Fruit fly (Drosophila melanogaster) whole organism, embryonic: ENCODE results near the gene Ythdc1.

Source experiments
- B-H1 ChIP-seq: fragments of 200-800 bp; sonication (Bioruptor generic); IDR thresholded peaks from 3 replicates; pipeline ENCODE4 v1.3.6; 2022; ENCODE audit warnings: missing biosample characterization, missing genetic modification characterization
- CG10565 ChIP-seq: fragments of 200-800 bp; sonication (Bioruptor generic); optimal IDR thresholded peaks from 3 replicates; lab custom pipeline; 2016; ENCODE audit warnings: missing biosample characterization, mild to moderate bottlenecking, missing genetic modification characterization
- CG11093 ChIP-seq: fragments of 200-800 bp; sonication (Bioruptor generic); IDR thresholded peaks from 3 replicates; pipeline ENCODE4 v1.3.6; 2022; ENCODE audit warnings: missing biosample characterization, missing genetic modification characterization
- CG15514 ChIP-seq: fragments of 200-800 bp; sonication (Bioruptor generic); optimal IDR thresholded peaks from 3 replicates; lab custom pipeline; 2017; ENCODE audit warnings: missing biosample characterization, missing genetic modification characterization, mild to moderate bottlenecking, moderate library complexity, missing genetic modification reagents
- CG17568 ChIP-seq: fragments of 200-800 bp; sonication (Bioruptor generic); optimal IDR thresholded peaks from 2 replicates; lab custom pipeline; 2018; ENCODE audit warnings: missing biosample characterization, mild to moderate bottlenecking, missing genetic modification characterization, moderate library complexity
- CG18619 ChIP-seq: fragments of 200-800 bp; sonication (Bioruptor generic); optimal IDR thresholded peaks from 3 replicates; lab custom pipeline; 2017; ENCODE audit warnings: missing biosample characterization, mild to moderate bottlenecking, missing genetic modification characterization
- CG2199 ChIP-seq: fragments of 200-800 bp; sonication (Bioruptor generic); IDR thresholded peaks from 3 replicates; pipeline ENCODE4 v1.3.6; 2022; ENCODE audit warnings: missing biosample characterization, missing genetic modification characterization
- CG31365 ChIP-seq: fragments of 200-800 bp; sonication (Bioruptor generic); optimal IDR thresholded peaks from 2 replicates; lab custom pipeline; 2018; ENCODE audit warnings: missing biosample characterization, mild to moderate bottlenecking, missing genetic modification characterization
- CG31441 ChIP-seq: fragments of 200-800 bp; sonication (Bioruptor generic); IDR thresholded peaks from 2 replicates; pipeline ENCODE4 v1.3.6; 2022; ENCODE audit warnings: missing biosample characterization, missing genetic modification characterization
- CG3163 ChIP-seq: fragments of 200-800 bp; sonication (Bioruptor generic); optimal IDR thresholded peaks from 3 replicates; lab custom pipeline; 2016; ENCODE audit warnings: missing biosample characterization, missing genetic modification characterization
- CG3995 ChIP-seq: fragments of 200-800 bp; sonication (Bioruptor generic); optimal IDR thresholded peaks from 3 replicates; lab custom pipeline; 2016; ENCODE audit warnings: missing biosample characterization, missing genetic modification characterization
- CG4360 ChIP-seq: fragments of 200-800 bp; sonication (Bioruptor generic); IDR thresholded peaks from 2 replicates; pipeline ENCODE4 v1.3.6; 2022; ENCODE audit warnings: missing biosample characterization, missing genetic modification characterization
- CG4854 ChIP-seq: fragments of 200-800 bp; sonication (Bioruptor generic); optimal IDR thresholded peaks from 2 replicates; lab custom pipeline; 2016; ENCODE audit warnings: missing biosample characterization, missing genetic modification characterization, inconsistent platforms
- CG5245 ChIP-seq: fragments of 200-800 bp; sonication (Bioruptor generic); optimal IDR thresholded peaks from 3 replicates; lab custom pipeline; 2016; ENCODE audit warnings: missing biosample characterization, missing genetic modification characterization
- CG7745 ChIP-seq: fragments of 200-800 bp; sonication (Bioruptor generic); optimal IDR thresholded peaks from 2 replicates; lab custom pipeline; 2018; ENCODE audit warnings: missing biosample characterization, mild to moderate bottlenecking, missing genetic modification characterization, moderate library complexity
- CG8765 ChIP-seq: fragments of 200-800 bp; sonication (Bioruptor generic); IDR thresholded peaks from 2 replicates; pipeline ENCODE4 v1.3.6; 2022; ENCODE audit warnings: missing biosample characterization, missing genetic modification characterization
- CrebB ChIP-seq: fragments of 200-800 bp; sonication (Bioruptor generic); optimal IDR thresholded peaks from 3 replicates; lab custom pipeline; 2018; ENCODE audit warnings: missing biosample characterization, mild to moderate bottlenecking, missing genetic modification characterization
- D19A ChIP-seq: fragments of 200-800 bp; optimal IDR thresholded peaks from 3 replicates; lab custom pipeline; 2019; ENCODE audit warnings: missing biosample characterization, mild to moderate bottlenecking, missing genetic modification characterization, moderate library complexity
- Dfd ChIP-seq, 2 experiments: fragments of >200 bp; optimal IDR thresholded peaks; 2 replicates each; lab custom pipeline; 2017; ENCODE audit warnings: missing biosample characterization in 2 of 2, missing genetic modification characterization in 2 of 2
- Dip2 ChIP-seq: fragments of 200-800 bp; sonication (Bioruptor generic); IDR thresholded peaks from 2 replicates; pipeline ENCODE4 v1.3.6; 2022; ENCODE audit warnings: missing biosample characterization, missing genetic modification characterization
- HLH3B ChIP-seq: fragments of 200-800 bp; sonication (Bioruptor generic); IDR thresholded peaks from 2 replicates; pipeline ENCODE4 v1.3.6; 2022; ENCODE audit warnings: missing biosample characterization, missing genetic modification characterization
- HmgD ChIP-seq: fragments of 200-800 bp; sonication (Bioruptor generic); optimal IDR thresholded peaks from 3 replicates; lab custom pipeline; 2016; ENCODE audit warnings: missing biosample characterization, missing genetic modification characterization
- NC2β ChIP-seq: fragments of 200-800 bp; sonication (Bioruptor generic); optimal IDR thresholded peaks from 2 replicates; lab custom pipeline; 2016; ENCODE audit warnings: missing biosample characterization, missing genetic modification characterization
- Poxn ChIP-seq: fragments of 200-800 bp; sonication (Bioruptor generic); IDR thresholded peaks from 2 replicates; pipeline ENCODE4 v1.3.6; 2022; ENCODE audit warnings: missing biosample characterization, missing genetic modification characterization
- Ravus ChIP-seq: fragments of 200-800 bp; sonication (Bioruptor generic); IDR thresholded peaks from 2 replicates; pipeline ENCODE4 v1.3.6; 2022; ENCODE audit warnings: missing biosample characterization, missing genetic modification characterization
- Sry-β ChIP-seq: fragments of 200-800 bp; sonication (Bioruptor generic); optimal IDR thresholded peaks from 2 replicates; lab custom pipeline; 2018; ENCODE audit warnings: missing biosample characterization, mild to moderate bottlenecking, missing genetic modification characterization, moderate library complexity
- Ssrp ChIP-seq: fragments of 200-800 bp; sonication (Bioruptor generic); optimal IDR thresholded peaks from 2 replicates; lab custom pipeline; 2018; ENCODE audit warnings: missing biosample characterization, mild to moderate bottlenecking, missing genetic modification characterization, moderate library complexity
- bbx ChIP-seq: fragments of 200-800 bp; sonication (Bioruptor generic); IDR thresholded peaks from 2 replicates; pipeline ENCODE4 v1.3.6; 2022; ENCODE audit warnings: missing biosample characterization, missing genetic modification characterization; ENCODE audit not compliant: partially characterized antibody
- bigmax ChIP-seq: fragments of 200-800 bp; sonication (Bioruptor generic); optimal IDR thresholded peaks from 2 replicates; lab custom pipeline; 2018; ENCODE audit warnings: missing biosample characterization, mild to moderate bottlenecking, missing genetic modification characterization
- cato ChIP-seq: fragments of 200-800 bp; sonication (Bioruptor generic); optimal IDR thresholded peaks from 2 replicates; lab custom pipeline; 2016; ENCODE audit warnings: missing biosample characterization, missing genetic modification characterization, borderline replicate concordance
- disco-r ChIP-seq: fragments of 200-800 bp; sonication (Bioruptor generic); optimal IDR thresholded peaks from 2 replicates; lab custom pipeline; 2016; ENCODE audit warnings: missing biosample characterization, missing genetic modification characterization
- dmrt11E ChIP-seq: fragments of 200-800 bp; sonication (Bioruptor generic); optimal IDR thresholded peaks from 3 replicates; lab custom pipeline; 2018; ENCODE audit warnings: missing biosample characterization, mild to moderate bottlenecking, missing genetic modification characterization, moderate library complexity
- exex ChIP-seq: fragments of 200-800 bp; sonication (Bioruptor generic); optimal IDR thresholded peaks from 4 replicates; lab custom pipeline; 2018; ENCODE audit warnings: missing biosample characterization, mild to moderate bottlenecking, missing genetic modification characterization, moderate library complexity
- fd102C ChIP-seq: fragments of 200-800 bp; sonication (Bioruptor generic); optimal IDR thresholded peaks from 2 replicates; lab custom pipeline; 2018; ENCODE audit warnings: missing biosample characterization, mild to moderate bottlenecking, missing genetic modification characterization, moderate library complexity
- fd3F ChIP-seq: fragments of 200-800 bp; sonication (Bioruptor generic); optimal IDR thresholded peaks from 2 replicates; lab custom pipeline; 2018; ENCODE audit warnings: missing biosample characterization, mild to moderate bottlenecking, missing genetic modification characterization, moderate library complexity
- fu2 ChIP-seq: fragments of 200-800 bp; sonication (Bioruptor generic); optimal IDR thresholded peaks from 2 replicates; lab custom pipeline; 2016; ENCODE audit warnings: missing biosample characterization, missing genetic modification characterization
- hb ChIP-seq: fragments of 200-800 bp; sonication (Bioruptor generic); IDR thresholded peaks from 3 replicates; pipeline ENCODE4 v1.3.6; 2022; ENCODE audit warnings: missing biosample characterization, missing genetic modification characterization; ENCODE audit not compliant: partially characterized antibody
- her ChIP-seq: fragments of 200-800 bp; sonication (Bioruptor generic); optimal IDR thresholded peaks from 2 replicates; lab custom pipeline; 2016; ENCODE audit warnings: missing biosample characterization, missing genetic modification characterization
- hth ChIP-seq: fragments of >200 bp; optimal IDR thresholded peaks from 2 replicates; lab custom pipeline; 2017; ENCODE audit warnings: inconsistent platforms
- knrl ChIP-seq: fragments of 200-800 bp; sonication (Bioruptor generic); IDR thresholded peaks from 3 replicates; pipeline ENCODE4 v1.3.6; 2022; ENCODE audit warnings: missing biosample characterization, missing genetic modification characterization; ENCODE audit not compliant: partially characterized antibody
- lmd ChIP-seq: fragments of 200-800 bp; sonication (Bioruptor generic); IDR thresholded peaks from 2 replicates; pipeline ENCODE4 v1.3.6; 2022; ENCODE audit warnings: missing biosample characterization, missing genetic modification characterization
- odd ChIP-seq: fragments of 200-800 bp; sonication (Bioruptor generic); optimal IDR thresholded peaks from 2 replicates; lab custom pipeline; 2017; ENCODE audit warnings: missing biosample characterization, mild to moderate bottlenecking, missing genetic modification characterization
- pho ChIP-seq: fragments of 200-800 bp; sonication (Bioruptor generic); optimal IDR thresholded peaks from 2 replicates; lab custom pipeline; 2016; ENCODE audit warnings: missing biosample characterization, missing genetic modification characterization
- ranshi ChIP-seq: fragments of 200-800 bp; sonication (Bioruptor generic); IDR thresholded peaks from 2 replicates; pipeline ENCODE4 v1.3.6; 2022; ENCODE audit warnings: missing biosample characterization, missing genetic modification characterization
- rib ChIP-seq: fragments of 200-800 bp; sonication (Bioruptor generic); IDR thresholded peaks from 2 replicates; pipeline ENCODE4 v1.3.6; 2022; ENCODE audit warnings: missing biosample characterization, missing genetic modification characterization
- sens-2 ChIP-seq: fragments of 200-800 bp; sonication (Bioruptor generic); IDR thresholded peaks from 2 replicates; pipeline ENCODE4 v1.3.6; 2022; ENCODE audit warnings: missing biosample characterization, missing genetic modification characterization
- slou ChIP-seq: fragments of 200-800 bp; sonication (Bioruptor generic); optimal IDR thresholded peaks from 3 replicates; lab custom pipeline; 2016; ENCODE audit warnings: missing biosample characterization, missing genetic modification characterization
- sr ChIP-seq: fragments of 200-800 bp; sonication (Bioruptor generic); IDR thresholded peaks from 3 replicates; pipeline ENCODE4 v1.3.6; 2022; ENCODE audit warnings: missing biosample characterization, missing genetic modification characterization
- tap ChIP-seq: fragments of 200-800 bp; optimal IDR thresholded peaks from 3 replicates; lab custom pipeline; 2019; ENCODE audit warnings: missing biosample characterization, mild to moderate bottlenecking, missing genetic modification characterization, moderate library complexity
- tna ChIP-seq: fragments of 200-800 bp; sonication (Bioruptor generic); IDR thresholded peaks from 2 replicates; pipeline ENCODE4 v1.3.6; 2022; ENCODE audit warnings: missing biosample characterization, missing genetic modification characterization; ENCODE audit not compliant: partially characterized antibody
- unc-4 ChIP-seq: fragments of 200-800 bp; sonication (Bioruptor generic); IDR thresholded peaks from 2 replicates; pipeline ENCODE4 v1.3.6; 2022; ENCODE audit warnings: missing biosample characterization, missing genetic modification characterization; ENCODE audit not compliant: partially characterized antibody

The Ythdc1 gene

dm6 chr3L:3338882-3339590, 34.9 kb downstream of the Ythdc1 start (continued):
- no peak for TF ChIP-seq odd (GFP tag; lab: Kevin White, UChicago)
- TF ChIP-seq tap (tag; lab: Kevin White, UChicago), result no peak
- TF ChIP-seq CG5245 (GFP tag; lab: Kevin White, UChicago), result no peak
- 0 out of 3 replicates have a peak, but pooled peaks have one; percentile 41 for TF ChIP-seq CG2199
- no peak for TF ChIP-seq CG18619 (GFP tag; lab: Kevin White, UChicago)
- no peak for TF ChIP-seq hb (GFP tag; lab: Robert Waterston, UW)
- no peak for TF ChIP-seq bigmax (GFP tag; lab: Kevin White, UChicago)
- no peak for TF ChIP-seq Dip2 (GFP tag; lab: Robert Waterston, UW)
- no peak for TF ChIP-seq disco-r (GFP tag; lab: Kevin White, UChicago)
- no peak for TF ChIP-seq Dfd (GFP tag; optimal IDR thresholded peaks at IDR 0.05; lab: Kevin White, UChicago)
- no peak for TF ChIP-seq CrebB (tag; lab: Kevin White, UChicago)
- no peak for TF ChIP-seq CG10565
- no peak for TF ChIP-seq sens-2 (GFP tag; lab: Robert Waterston, UW)
- TF ChIP-seq Poxn (GFP tag; lab: Robert Waterston, UW), result no peak
- TF ChIP-seq rib (GFP tag; lab: Robert Waterston, UW), result no peak
- TF ChIP-seq lmd (GFP tag; lab: Robert Waterston, UW), result no peak
- TF ChIP-seq CG8765 (GFP tag; lab: Robert Waterston, UW), result no peak
- TF ChIP-seq unc-4 (GFP tag; lab: Robert Waterston, UW), result no peak
- TF ChIP-seq CG3995, result no peak
- no peak for TF ChIP-seq HLH3B
- TF ChIP-seq sr, result no peak
- TF ChIP-seq NC2β (GFP tag; lab: Kevin White, UChicago), result no peak
- no peak for TF ChIP-seq HmgD
- no peak for TF ChIP-seq tna (GFP tag; lab: Robert Waterston, UW)
- TF ChIP-seq cato (GFP tag; lab: Kevin White, UChicago), result no peak
- no peak for TF ChIP-seq B-H1 (GFP tag; lab: Robert Waterston, UW)
- no peak for TF ChIP-seq her (GFP tag; lab: Kevin White, UChicago)
- no peak for TF ChIP-seq D19A (tag; lab: Kevin White, UChicago)
- TF ChIP-seq CG11093 (GFP tag; lab: Robert Waterston, UW), result no peak
- no peak for TF ChIP-seq Sry-β (GFP tag; lab: Kevin White, UChicago)
- no peak for TF ChIP-seq CG31365 (tag; lab: Kevin White, UChicago)
- no peak for TF ChIP-seq fd3F
- no peak for TF ChIP-seq CG15514 (GFP tag; lab: Kevin White, UChicago)
- TF ChIP-seq Ravus (GFP tag; lab: Robert Waterston, UW), result no peak
- TF ChIP-seq CG17568, result no peak
- TF ChIP-seq pho (GFP tag; lab: Kevin White, UChicago), result no peak
- no peak for TF ChIP-seq CG3163 (GFP tag; lab: Kevin White, UChicago)
- TF ChIP-seq CG4360 (GFP tag; lab: Robert Waterston, UW), result peak; percentile 92
- TF ChIP-seq Ssrp (tag; lab: Kevin White, UChicago), result peak; percentile 39
- TF ChIP-seq fd102C (GFP tag; lab: Kevin White, UChicago), result no peak
- peak; percentile 8; the same call in 1 of the 2 replicates for TF ChIP-seq CG31441 (GFP tag; lab: Robert Waterston, UW)
- no peak for TF ChIP-seq ranshi (GFP tag; lab: Robert Waterston, UW)
- TF ChIP-seq slou (GFP tag; lab: Kevin White, UChicago), result no peak
- TF ChIP-seq exex (tag; lab: Kevin White, UChicago), result no peak
- peak; percentile 30 for TF ChIP-seq dmrt11E (tag; lab: Kevin White, UChicago)
- TF ChIP-seq fu2 (GFP tag; lab: Kevin White, UChicago), result no peak
- no peak for TF ChIP-seq CG7745 (tag; lab: Kevin White, UChicago)
- TF ChIP-seq hth (lab: Kevin White, UChicago), result no peak
- TF ChIP-seq knrl, result no peak
- no peak for TF ChIP-seq bbx
- no peak for TF ChIP-seq CG4854
